Fruit fly (Drosophila melanogaster) whole organism, embryonic: ENCODE results near the gene AstC.

Experiments used
- Aef1 ChIP-seq: fragments of 200-800 bp; sonication (Bioruptor generic); IDR thresholded peaks from 3 replicates; pipeline ENCODE4 v1.3.6; 2022; ENCODE audit warnings: missing biosample characterization, missing genetic modification characterization
- Atf6 ChIP-seq: fragments of 200-800 bp; sonication (Bioruptor generic); IDR thresholded peaks from 2 replicates; pipeline ENCODE4 v1.3.6; 2022; ENCODE audit warnings: missing biosample characterization, missing genetic modification characterization
- Bgb ChIP-seq: fragments of 200-800 bp; sonication (Bioruptor generic); IDR thresholded peaks from 2 replicates; pipeline ENCODE4 v1.3.6; 2022; ENCODE audit warnings: missing biosample characterization, missing genetic modification characterization; ENCODE audit not compliant: partially characterized antibody
- CG10462 ChIP-seq: fragments of 200-800 bp; sonication (Bioruptor generic); optimal IDR thresholded peaks from 2 replicates; lab custom pipeline; 2016; ENCODE audit warnings: missing biosample characterization, missing genetic modification characterization
- CG10654 ChIP-seq: fragments of 200-800 bp; sonication (Bioruptor generic); optimal IDR thresholded peaks from 2 replicates; lab custom pipeline; 2016; ENCODE audit warnings: missing biosample characterization, missing genetic modification characterization
- CG10959 ChIP-seq: fragments of 200-800 bp; sonication (Bioruptor generic); IDR thresholded peaks from 2 replicates; pipeline ENCODE4 v1.3.6; 2022; ENCODE audit warnings: missing biosample characterization, missing genetic modification characterization
- CG14441 ChIP-seq: fragments of 200-800 bp; sonication (Bioruptor generic); IDR thresholded peaks from 2 replicates; pipeline ENCODE4 v1.3.6; 2022; ENCODE audit warnings: missing biosample characterization, missing genetic modification characterization
- CG15479 ChIP-seq: fragments of 200-800 bp; sonication (Bioruptor generic); optimal IDR thresholded peaks from 3 replicates; lab custom pipeline; 2019; ENCODE audit warnings: missing biosample characterization, mild to moderate bottlenecking, missing genetic modification characterization, moderate library complexity
- CG1602 ChIP-seq: fragments of 200-800 bp; sonication (Bioruptor generic); optimal IDR thresholded peaks from 3 replicates; lab custom pipeline; 2016; ENCODE audit warnings: missing biosample characterization, missing genetic modification characterization
- CG16813 ChIP-seq: fragments of 200-800 bp; sonication (Bioruptor generic); IDR thresholded peaks from 3 replicates; pipeline ENCODE4 v1.3.6; 2022; ENCODE audit warnings: missing biosample characterization, missing genetic modification characterization; ENCODE audit not compliant: partially characterized antibody
- CG17385 ChIP-seq: fragments of 200-800 bp; sonication (Bioruptor generic); optimal IDR thresholded peaks from 3 replicates; lab custom pipeline; 2018; ENCODE audit warnings: missing biosample characterization, mild to moderate bottlenecking, missing genetic modification characterization
- CG2116 ChIP-seq: fragments of 200-800 bp; sonication (Bioruptor generic); optimal IDR thresholded peaks from 3 replicates; lab custom pipeline; 2018; ENCODE audit warnings: missing biosample characterization, mild to moderate bottlenecking, missing genetic modification characterization
- CG2678 ChIP-seq: fragments of 200-800 bp; sonication (Bioruptor generic); optimal IDR thresholded peaks from 3 replicates; lab custom pipeline; 2019; ENCODE audit warnings: missing biosample characterization, mild to moderate bottlenecking, missing genetic modification characterization, moderate library complexity
- CG31224 ChIP-seq: fragments of 200-800 bp; sonication (Bioruptor generic); IDR thresholded peaks from 2 replicates; pipeline ENCODE4 v1.3.6; 2022; ENCODE audit warnings: missing biosample characterization, missing genetic modification characterization
- CG31388 ChIP-seq: fragments of 200-800 bp; sonication (Bioruptor generic); optimal IDR thresholded peaks from 2 replicates; lab custom pipeline; 2016; ENCODE audit warnings: missing biosample characterization, missing genetic modification characterization
- CG33557 ChIP-seq: fragments of 200-800 bp; sonication (Bioruptor generic); optimal IDR thresholded peaks from 2 replicates; lab custom pipeline; 2019; ENCODE audit warnings: missing biosample characterization, mild to moderate bottlenecking, missing genetic modification characterization, moderate library complexity
- CG34224 ChIP-seq: fragments of 200-800 bp; sonication (Bioruptor generic); IDR thresholded peaks from 3 replicates; pipeline ENCODE4 v1.3.6; 2022; ENCODE audit warnings: missing biosample characterization, missing genetic modification characterization; ENCODE audit not compliant: partially characterized antibody
- CG3847 ChIP-seq: fragments of 200-800 bp; sonication (Bioruptor generic); IDR thresholded peaks from 2 replicates; pipeline ENCODE4 v1.3.6; 2022; ENCODE audit warnings: missing biosample characterization, missing genetic modification characterization
- CG4328 ChIP-seq: fragments of 200-800 bp; sonication (Bioruptor generic); optimal IDR thresholded peaks from 3 replicates; lab custom pipeline; 2017; ENCODE audit warnings: missing biosample characterization, missing genetic modification reagents, missing genetic modification characterization
- CG6175 ChIP-seq: fragments of 200-800 bp; sonication (Bioruptor generic); IDR thresholded peaks from 3 replicates; pipeline ENCODE4 v1.3.6; 2022; ENCODE audit warnings: missing biosample characterization, missing genetic modification characterization
- CG6654 ChIP-seq: fragments of 200-800 bp; sonication (Bioruptor generic); optimal IDR thresholded peaks from 2 replicates; lab custom pipeline; 2017; ENCODE audit warnings: missing biosample characterization, mild to moderate bottlenecking, missing genetic modification characterization
- CG6765 ChIP-seq: fragments of 200-800 bp; sonication (Bioruptor generic); optimal IDR thresholded peaks from 3 replicates; lab custom pipeline; 2017; ENCODE audit warnings: missing biosample characterization, mild to moderate bottlenecking, missing genetic modification characterization
- CG7839 ChIP-seq: fragments of 200-800 bp; sonication (Bioruptor generic); optimal IDR thresholded peaks from 3 replicates; lab custom pipeline; 2018; ENCODE audit warnings: missing biosample characterization, mild to moderate bottlenecking, missing genetic modification characterization, moderate library complexity
- CG7987 ChIP-seq: fragments of 200-800 bp; sonication (Bioruptor generic); optimal IDR thresholded peaks from 2 replicates; lab custom pipeline; 2018; ENCODE audit warnings: missing biosample characterization, mild to moderate bottlenecking, missing genetic modification characterization, moderate library complexity
- CG9932 ChIP-seq: fragments of 200-800 bp; sonication (Bioruptor generic); IDR thresholded peaks from 2 replicates; pipeline ENCODE4 v1.3.6; 2022; ENCODE audit warnings: missing biosample characterization, missing genetic modification characterization
- Chrac-16 ChIP-seq: fragments of 200-800 bp; sonication (Bioruptor generic); optimal IDR thresholded peaks from 3 replicates; lab custom pipeline; 2016; ENCODE audit warnings: missing biosample characterization, missing genetic modification characterization
- Dp ChIP-seq: fragments of 200-800 bp; sonication (Bioruptor generic); optimal IDR thresholded peaks from 2 replicates; lab custom pipeline; 2018; ENCODE audit warnings: missing biosample characterization, mild to moderate bottlenecking, missing genetic modification characterization, moderate library complexity
- Ets65A ChIP-seq: fragments of 200-800 bp; sonication (Bioruptor generic); peaks from one replicate; lab custom pipeline; 2016; ENCODE audit warnings: missing biosample characterization, missing genetic modification characterization
- H2.0 ChIP-seq: fragments of 200-800 bp; sonication (Bioruptor generic); IDR thresholded peaks from 2 replicates; pipeline ENCODE4 v1.3.6; 2022; ENCODE audit warnings: missing biosample characterization, missing genetic modification characterization
- Jarid2 ChIP-seq: fragments of 200-800 bp; sonication (Bioruptor generic); optimal IDR thresholded peaks from 3 replicates; lab custom pipeline; 2017; ENCODE audit warnings: mild to moderate bottlenecking, missing biosample characterization, missing genetic modification reagents, missing genetic modification characterization
- Nf-YA ChIP-seq: fragments of 200-800 bp; sonication (Bioruptor generic); IDR thresholded peaks from 2 replicates; pipeline ENCODE4 v1.3.6; 2022; ENCODE audit warnings: missing biosample characterization, missing genetic modification characterization
- Oaz ChIP-seq: fragments of 200-800 bp; sonication (Bioruptor generic); IDR thresholded peaks from 2 replicates; pipeline ENCODE4 v1.3.6; 2022; ENCODE audit warnings: missing biosample characterization, missing genetic modification characterization
- Rfx ChIP-seq: fragments of 200-800 bp; sonication (Bioruptor generic); IDR thresholded peaks from 2 replicates; pipeline ENCODE4 v1.3.6; 2022; ENCODE audit warnings: missing biosample characterization, missing genetic modification characterization
- Side ChIP-seq: fragments of 200-800 bp; sonication (Bioruptor generic); optimal IDR thresholded peaks from 2 replicates; lab custom pipeline; 2016; ENCODE audit warnings: missing biosample characterization, missing genetic modification characterization
- Sin3A ChIP-seq: fragments of >200 bp; optimal IDR thresholded peaks from 2 replicates; lab custom pipeline; 2018
- az2 ChIP-seq: fragments of 200-800 bp; sonication (Bioruptor generic); optimal IDR thresholded peaks from 3 replicates; lab custom pipeline; 2016; ENCODE audit warnings: missing biosample characterization, missing genetic modification characterization
- caup ChIP-seq: fragments of 200-800 bp; sonication (Bioruptor generic); optimal IDR thresholded peaks from 3 replicates; lab custom pipeline; 2017; ENCODE audit warnings: missing biosample characterization, mild to moderate bottlenecking, missing genetic modification characterization, moderate library complexity; ENCODE audit not compliant: severe bottlenecking
- disco-r ChIP-seq: fragments of 200-800 bp; sonication (Bioruptor generic); optimal IDR thresholded peaks from 2 replicates; lab custom pipeline; 2016; ENCODE audit warnings: missing biosample characterization, missing genetic modification characterization
- emc ChIP-seq: fragments of 200-800 bp; sonication (Bioruptor generic); optimal IDR thresholded peaks from 2 replicates; lab custom pipeline; 2016; ENCODE audit warnings: missing biosample characterization, missing genetic modification characterization
- ems ChIP-seq: fragments of 200-800 bp; sonication (Bioruptor generic); optimal IDR thresholded peaks from 3 replicates; lab custom pipeline; 2016; ENCODE audit warnings: missing biosample characterization, missing genetic modification characterization
- eve ChIP-seq, 2 experiments: fragments of >200 bp; optimal IDR thresholded peaks; 2 replicates each; lab custom pipeline; 2017; ENCODE audit warnings: missing biosample characterization in 2 of 2, missing genetic modification characterization in 2 of 2
- h ChIP-seq: fragments of >200 bp; optimal IDR thresholded peaks from 2 replicates; lab custom pipeline; 2017
- ham ChIP-seq: fragments of 200-800 bp; sonication (Bioruptor generic); IDR thresholded peaks from 2 replicates; pipeline ENCODE4 v1.3.6; 2022; ENCODE audit warnings: missing biosample characterization, missing genetic modification characterization
- kah ChIP-seq: fragments of 200-800 bp; sonication (Bioruptor generic); optimal IDR thresholded peaks from 2 replicates; lab custom pipeline; 2018; ENCODE audit warnings: missing biosample characterization, mild to moderate bottlenecking, missing genetic modification characterization
- kni ChIP-seq: fragments of 200-800 bp; sonication (Bioruptor generic); optimal IDR thresholded peaks from 3 replicates; lab custom pipeline; 2017; ENCODE audit warnings: mild to moderate bottlenecking, missing biosample characterization, missing genetic modification reagents, missing genetic modification characterization
- lov ChIP-seq, 2 experiments: fragments of 200-800 bp in 1 of 2; fragments of >200 bp in 1 of 2; sonication (Bioruptor generic) in 1 of 2; IDR thresholded peaks in 1 of 2; optimal IDR thresholded peaks in 1 of 2; 2 replicates in 1 of 2; 3 replicates in 1 of 2; pipeline versions ENCODE4 v1.3.6 to Lab custom; 2017 to 2022; ENCODE audit warnings: missing biosample characterization in 1 of 2, missing genetic modification characterization in 1 of 2
- mld ChIP-seq: fragments of 200-800 bp; sonication (Bioruptor generic); IDR thresholded peaks from 3 replicates; pipeline ENCODE4 v1.3.6; 2022; ENCODE audit warnings: missing biosample characterization, missing genetic modification characterization; ENCODE audit not compliant: partially characterized antibody
- nerfin-2 ChIP-seq: fragments of 200-800 bp; sonication (Bioruptor generic); IDR thresholded peaks from 2 replicates; pipeline ENCODE4 v1.3.6; 2022; ENCODE audit warnings: missing biosample characterization, missing genetic modification characterization; ENCODE audit not compliant: partially characterized antibody
- scrt ChIP-seq: fragments of 200-800 bp; sonication (Bioruptor generic); optimal IDR thresholded peaks from 2 replicates; lab custom pipeline; 2018; ENCODE audit warnings: missing biosample characterization, mild to moderate bottlenecking, missing genetic modification characterization, moderate library complexity
- yki ChIP-seq: fragments of >200 bp; optimal IDR thresholded peaks from 3 replicates; lab custom pipeline; 2018
- zen2 ChIP-seq: fragments of 200-800 bp; sonication (Bioruptor generic); IDR thresholded peaks from 3 replicates; pipeline ENCODE4 v1.3.6; 2022; ENCODE audit warnings: missing biosample characterization, missing genetic modification characterization; ENCODE audit not compliant: partially characterized antibody

Gene AstC

dm6 chr2L:11100516-11101061, 19.4 kb upstream of the AstC start, which contains the start of gene Ge-1 (continued):
- TF ChIP-seq emc (GFP tag; lab: Kevin White, UChicago) (no peak), Dp (GFP tag; lab: Kevin White, UChicago) (peak; percentile 60), CG4328 (GFP tag; lab: Kevin White, UChicago) (no peak), CG1602 (no peak), nerfin-2 (GFP tag; lab: Robert Waterston, UW) (peak; percentile 40; the same call in 1 of the 2 replicates), CG6175 (no peak), CG10959 (GFP tag; lab: Robert Waterston, UW) (no peak), CG17385 (no peak), CG7839 (tag; lab: Kevin White, UChicago) (no peak), CG7987 (GFP tag; lab: Kevin White, UChicago) (no peak), CG10462 (no peak), az2 (GFP tag; lab: Kevin White, UChicago) (no peak), CG6765 (no peak), CG6654 (GFP tag; lab: Kevin White, UChicago) (no peak), CG33557 (no peak), kah (GFP tag; lab: Kevin White, UChicago) (no peak), CG31388 (GFP tag; lab: Kevin White, UChicago) (no peak), Side (GFP tag; lab: Kevin White, UChicago) (no peak), CG2678 (tag; lab: Kevin White, UChicago) (no peak), CG2116 (GFP tag; lab: Kevin White, UChicago) (peak; percentile 67), Oaz (GFP tag; lab: Robert Waterston, UW) (no peak), ham (GFP tag; lab: Robert Waterston, UW) (no peak), eve (GFP tag; optimal IDR thresholded peaks at IDR 0.05; lab: Kevin White, UChicago) (no peak), Rfx (GFP tag; lab: Robert Waterston, UW) (peak; percentile 49; the same call in 1 of the 2 replicates), zen2 (GFP tag; lab: Robert Waterston, UW) (no peak; the same call in 2 of the 3 replicates), caup (no peak), Nf-YA (GFP tag; lab: Robert Waterston, UW) (no peak), CG10654 (GFP tag; lab: Kevin White, UChicago) (no peak), Bgb (GFP tag; lab: Robert Waterston, UW) (peak; percentile 57), scrt (GFP tag; lab: Kevin White, UChicago) (no peak), yki (lab: Kevin White, UChicago) (no peak), H2.0 (GFP tag; lab: Robert Waterston, UW) (no peak), disco-r (GFP tag; lab: Kevin White, UChicago) (no peak), lov (optimal IDR thresholded peaks at IDR 0.05; lab: Kevin White, UChicago) (no peak), lov (GFP tag; IDR thresholded peaks at IDR 0.05; lab: Robert Waterston, UW) (no peak), Chrac-16 (GFP tag; lab: Kevin White, UChicago) (no peak), CG14441 (GFP tag; lab: Robert Waterston, UW) (no peak), CG3847 (GFP tag; lab: Robert Waterston, UW) (no peak), CG16813 (GFP tag; lab: Robert Waterston, UW) (peak; percentile 56; the same call in 2 of the 3 replicates), CG9932 (GFP tag; lab: Robert Waterston, UW) (no peak), ems (GFP tag; lab: Kevin White, UChicago) (no peak), h (lab: Kevin White, UChicago) (no peak), Jarid2 (no peak), CG34224 (GFP tag; lab: Robert Waterston, UW) (peak; percentile 36), Aef1 (no peak), CG31224 (no peak), CG15479 (GFP tag; lab: Kevin White, UChicago) (no peak), Ets65A (peak; percentile 72), mld (GFP tag; lab: Robert Waterston, UW) (no peak), Atf6 (GFP tag; lab: Robert Waterston, UW) (0 out of 2 replicates have a peak, but pooled peaks have one; percentile 9), Sin3A (lab: Kevin White, UChicago) (peak; percentile 52), kni (no peak)
